Worm (Caenorhabditis elegans): ENCODE measurements around the gene drh-1.

Gene drh-1

DNA sequence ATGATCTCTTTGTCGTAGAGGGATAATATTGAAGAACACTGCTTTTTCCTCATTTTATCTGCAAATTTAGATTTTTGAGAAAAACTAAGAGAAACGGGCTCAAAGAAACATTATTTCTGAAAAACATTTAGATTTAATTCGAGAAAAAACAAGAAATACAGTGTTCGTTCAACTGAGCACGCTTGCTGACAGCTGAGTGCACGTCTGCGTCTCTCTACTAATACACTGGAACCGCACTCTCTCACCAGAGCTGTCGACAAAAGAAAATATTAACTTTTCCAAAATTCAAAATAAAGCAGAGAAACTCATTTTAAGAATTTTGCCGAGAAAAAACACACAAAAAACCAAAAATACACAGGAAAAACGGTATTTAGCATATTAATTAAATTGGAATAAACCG is at the start of gene drh-1:
drh-1 (minus strand) TSS at position 58 of the 400 bp plus-strand sequence.
- peak; percentile 50 for TF ChIP-seq lin-14 (GFP tag; optimal IDR thresholded peaks at IDR 0.05)
- no peak for TF ChIP-seq ces-1 (GFP tag; optimal IDR thresholded peaks at IDR 0.05)
- no peak for TF ChIP-seq nhr-76 (tag; optimal IDR thresholded peaks at IDR 0.05)
- TF ChIP-seq Y116A8C.19 (tag; optimal IDR thresholded peaks at IDR 0.05; ENCODE audit: borderline replicate concordance) = no peak
- TF ChIP-seq nhr-19 (GFP tag; conservative IDR thresholded peaks at IDR 0.05) = no peak
- no peak for TF ChIP-seq nhr-11 (tag; optimal IDR thresholded peaks at IDR 0.05)
- no peak for TF ChIP-seq irx-1 (tag; optimal IDR thresholded peaks at IDR 0.05)
- TF ChIP-seq lin-35 (GFP tag; optimal IDR thresholded peaks at IDR 0.05) = peak in 1 of 2 experiments; percentile 6
- TF ChIP-seq lsy-2 (tag; optimal IDR thresholded peaks at IDR 0.05) = peak in 1 of 2 experiments; percentile 52
- no peak for TF ChIP-seq swsn-7 (tag; optimal IDR thresholded peaks at IDR 0.05)
- no peak for TF ChIP-seq F16B12.6 (tag; optimal IDR thresholded peaks at IDR 0.05)
- peak in 1 of 3 experiments; percentile 30 for TF ChIP-seq dpl-1 (GFP tag; optimal IDR thresholded peaks at IDR 0.05)
- TF ChIP-seq efl-1 (optimal IDR thresholded peaks at IDR 0.05) = peak; percentile 19 to 29
- no peak for TF ChIP-seq efl-1 (GFP tag; optimal IDR thresholded peaks at IDR 0.05 in 1 of 2)
- TF ChIP-seq nhr-71 (tag; optimal IDR thresholded peaks at IDR 0.05) = no peak
- TF ChIP-seq elt-2 (tag; optimal IDR thresholded peaks at IDR 0.05) = no peak
- TF ChIP-seq pag-3 (tag; optimal IDR thresholded peaks at IDR 0.05; ENCODE audit: borderline replicate concordance, insufficient read depth) = no peak

DNA sequence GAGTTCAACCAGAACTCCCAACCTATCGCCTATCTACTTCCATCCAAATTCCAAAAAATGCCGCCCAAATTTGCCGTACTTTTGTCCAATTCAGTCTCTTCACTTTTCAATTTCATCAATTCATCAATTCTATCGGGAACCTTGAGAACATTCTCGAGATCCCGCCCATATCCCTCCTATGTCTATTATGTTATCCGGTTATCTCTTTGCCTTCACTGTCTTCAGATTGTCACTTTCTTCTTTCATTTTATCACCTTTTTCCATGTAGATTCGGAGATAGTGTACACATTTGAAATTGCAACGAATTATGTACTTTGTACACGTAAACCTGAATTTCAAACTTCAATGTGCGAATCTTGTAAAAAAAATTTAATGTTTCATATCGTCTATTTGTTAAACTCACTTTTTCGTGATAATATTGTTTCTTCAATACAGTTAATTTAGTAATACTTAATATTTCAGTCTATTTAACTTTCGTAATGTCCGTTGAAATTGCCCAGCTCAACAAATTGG is 44.4 kb upstream of the drh-1 start, which contains the start of gene C01B10.11:
C01B10.11 (plus strand) TSS at position 463 of the 513 bp plus-strand sequence.
- TF ChIP-seq mep-1 (tag; optimal IDR thresholded peaks at IDR 0.05) = peak; percentile 36
- TF ChIP-seq elt-3 (tag; optimal IDR thresholded peaks at IDR 0.05) = peak; percentile 55 to 88 (median 74)
- no peak for TF ChIP-seq fkh-4 (tag; optimal IDR thresholded peaks at IDR 0.05; ENCODE audit: borderline replicate concordance)
- peak; percentile 78 for TF ChIP-seq nhr-85 (tag)
- no peak for TF ChIP-seq dsc-1 (tag; optimal IDR thresholded peaks at IDR 0.05)
- TF ChIP-seq lin-14 (GFP tag; optimal IDR thresholded peaks at IDR 0.05) = peak; percentile 61
- TF ChIP-seq nhr-20 (tag; optimal IDR thresholded peaks at IDR 0.05) = peak; percentile 45
- TF ChIP-seq blmp-1 (tag; optimal IDR thresholded peaks at IDR 0.05) = peak; percentile 96
- no peak for TF ChIP-seq ces-1 (GFP tag; optimal IDR thresholded peaks at IDR 0.05)
- TF ChIP-seq snu-23 (GFP tag; optimal IDR thresholded peaks at IDR 0.05) = peak; percentile 40
- TF ChIP-seq nhr-71 (tag; optimal IDR thresholded peaks at IDR 0.05) = peak; percentile 30
- TF ChIP-seq grh-1 (GFP tag; IDR thresholded peaks at IDR 0.05) = peak; percentile 38; the same call in 1 of the 2 replicates
- peak; percentile 10 for TF ChIP-seq nhr-90 (tag; optimal IDR thresholded peaks at IDR 0.05; ENCODE audit: poor library complexity)

DNA sequence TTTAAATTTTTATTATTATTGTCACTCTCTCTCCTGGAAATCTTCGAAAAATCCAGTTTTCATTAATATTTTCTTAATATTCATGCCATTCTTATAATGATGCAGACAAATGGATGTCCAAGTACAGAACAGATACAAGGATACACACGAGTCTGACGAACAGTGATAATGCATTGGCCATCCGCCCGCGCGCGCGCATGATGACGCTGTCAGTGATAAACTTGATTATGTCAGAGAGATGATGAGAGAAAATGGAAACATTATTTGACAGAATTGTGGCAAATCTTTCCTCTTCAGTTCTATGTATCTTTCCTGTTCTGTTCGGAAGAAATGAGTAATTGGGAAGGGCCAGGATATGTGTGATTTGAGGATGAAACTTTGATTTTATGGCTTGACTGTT is 42.6 kb upstream of the drh-1 start:
- TF ChIP-seq ztf-4 (tag; optimal IDR thresholded peaks at IDR 0.05) (peak; percentile 18), unc-130 (tag; optimal IDR thresholded peaks at IDR 0.05) (no peak), swsn-7 (tag; optimal IDR thresholded peaks at IDR 0.05) (no peak), nhr-77 (tag; optimal IDR thresholded peaks at IDR 0.05) (no peak), sup-37 (GFP tag; optimal IDR thresholded peaks at IDR 0.05) (no peak), ceh-88 (GFP tag; IDR thresholded peaks at IDR 0.05) (no peak), unc-30 (tag; optimal IDR thresholded peaks at IDR 0.05) (no peak), zag-1 (tag; optimal IDR thresholded peaks at IDR 0.05) (no peak), isw-1 (GFP tag; IDR thresholded peaks at IDR 0.05) (no peak), nhr-47 (tag; optimal IDR thresholded peaks at IDR 0.05) (no peak), nhr-237 (tag; optimal IDR thresholded peaks at IDR 0.05) (no peak), pag-3 (tag; optimal IDR thresholded peaks at IDR 0.05; ENCODE audit: borderline replicate concordance, insufficient read depth) (no peak), lin-14 (GFP tag; optimal IDR thresholded peaks at IDR 0.05) (peak; percentile 60), dsc-1 (tag; optimal IDR thresholded peaks at IDR 0.05) (no peak), unc-86 (tag; optimal IDR thresholded peaks at IDR 0.05) (no peak), C16A3.4 (tag; optimal IDR thresholded peaks at IDR 0.05) (no peak), nhr-85 (tag) (peak; percentile 65), mep-1 (tag; optimal IDR thresholded peaks at IDR 0.05) (no peak), skn-1 (tag; optimal IDR thresholded peaks at IDR 0.05) (no peak), blmp-1 (tag; optimal IDR thresholded peaks at IDR 0.05) (peak; percentile 82), lin-35 (GFP tag; optimal IDR thresholded peaks at IDR 0.05) (peak in 1 of 2 experiments; percentile 34), lin-39 (tag; optimal IDR thresholded peaks at IDR 0.05) (no peak), jun-1 (tag; optimal IDR thresholded peaks at IDR 0.05) (no peak), aha-1 (tag; optimal IDR thresholded peaks at IDR 0.05) (no peak), C04F5.9 (tag; optimal IDR thresholded peaks at IDR 0.05) (no peak), rnt-1 (tag; optimal IDR thresholded peaks at IDR 0.05) (no peak), elt-3 (tag; optimal IDR thresholded peaks at IDR 0.05) (peak in 3 of 6 experiments; percentile 1 to 63 (median 28))
